Worm (Caenorhabditis elegans) whole organism, L4/young adult: ENCODE data around the gene Y54G11A.7.

Experiments
- W03F9.2 ChIP-seq: fragments of 150-350 bp; optimal IDR thresholded peaks from 2 replicates; lab custom pipeline; 2014; ENCODE audit warnings: missing biosample characterization, missing genetic modification characterization
- dao-5 ChIP-seq: sonication (generic microtip); optimal IDR thresholded peaks from 2 replicates; lab custom pipeline; 2016; ENCODE audit warnings: missing genotype, missing genetic modification characterization, moderate library complexity, missing compliant biosample characterization
- him-1 ChIP-seq: sonication (generic microtip); optimal IDR thresholded peaks from 2 replicates; lab custom pipeline; 2016; ENCODE audit warnings: missing genotype, missing genetic modification reagents, missing genetic modification characterization, missing compliant biosample characterization

- TF ChIP-seq him-1 (tag; lab: Kevin White, UChicago), result no peak
- no peak for TF ChIP-seq W03F9.2 (tag; lab: Kevin White, UChicago)
- no peak for TF ChIP-seq dao-5 (tag; lab: Kevin White, UChicago)
Measured at ce11 chrII:14321225-14321624, 24.1 kb downstream of the Y54G11A.7 start.
